Fruit fly (Drosophila melanogaster): ENCODE data around the gene Calr.

DNA sequence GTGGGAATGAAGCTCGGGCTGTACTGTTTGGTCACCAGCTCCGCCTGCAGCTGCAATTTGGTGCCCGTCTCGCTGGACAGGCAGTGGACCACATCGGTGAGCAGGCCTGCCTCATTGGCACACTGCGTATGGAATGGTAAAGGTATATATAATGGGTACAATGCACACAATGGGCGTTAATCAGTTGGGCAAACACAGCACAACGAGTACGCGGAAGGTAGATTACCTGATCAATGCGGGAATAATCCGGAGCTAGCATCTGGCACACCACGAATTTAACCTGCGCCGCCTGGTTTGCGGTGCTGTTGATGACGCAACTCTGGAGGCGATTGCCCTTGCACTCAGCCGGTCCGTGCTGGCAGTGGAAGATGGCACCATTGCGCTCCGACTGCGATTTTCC lies 5.2 kb downstream of the Calr start:
- TF ChIP-seq CG17806 (tag; optimal IDR thresholded peaks at IDR 0.05) (no peak), D1 (tag; optimal IDR thresholded peaks at IDR 0.05) (no peak)
